Fruit fly (Drosophila melanogaster) whole organism, embryonic: ENCODE data around the gene Plzf.

Experiments
- ATbp ChIP-seq: fragments of 200-800 bp; sonication (Bioruptor generic); optimal IDR thresholded peaks from 2 replicates; lab custom pipeline; 2017; ENCODE audit warnings: missing biosample characterization, mild to moderate bottlenecking, missing genetic modification characterization, missing genetic modification reagents
- Blimp-1 ChIP-seq: fragments of 200-800 bp; sonication (Bioruptor generic); optimal IDR thresholded peaks from 3 replicates; lab custom pipeline; 2018; ENCODE audit warnings: missing biosample characterization, missing genetic modification characterization, mild to moderate bottlenecking, moderate library complexity, missing genetic modification reagents
- CG10543 ChIP-seq: fragments of 200-800 bp; sonication (Bioruptor generic); optimal IDR thresholded peaks from 3 replicates; lab custom pipeline; 2017; ENCODE audit warnings: missing biosample characterization, mild to moderate bottlenecking, missing genetic modification characterization, moderate library complexity
- CG13123 ChIP-seq: fragments of 200-800 bp; sonication (Bioruptor generic); optimal IDR thresholded peaks from 2 replicates; lab custom pipeline; 2016; ENCODE audit warnings: missing biosample characterization, missing genetic modification characterization
- CG14441 ChIP-seq: fragments of 200-800 bp; sonication (Bioruptor generic); IDR thresholded peaks from 2 replicates; pipeline ENCODE4 v1.3.6; 2022; ENCODE audit warnings: missing biosample characterization, missing genetic modification characterization
- CG14710 ChIP-seq: fragments of 200-800 bp; sonication (Bioruptor generic); optimal IDR thresholded peaks from 3 replicates; lab custom pipeline; 2019; ENCODE audit warnings: missing biosample characterization, mild to moderate bottlenecking, missing genetic modification characterization, moderate library complexity
- CG1832 ChIP-seq: fragments of 200-800 bp; sonication (Bioruptor generic); optimal IDR thresholded peaks from 2 replicates; lab custom pipeline; 2017; ENCODE audit warnings: missing biosample characterization, mild to moderate bottlenecking, missing genetic modification characterization, inconsistent platforms
- CG2199 ChIP-seq: fragments of 200-800 bp; sonication (Bioruptor generic); IDR thresholded peaks from 3 replicates; pipeline ENCODE4 v1.3.6; 2022; ENCODE audit warnings: missing biosample characterization, missing genetic modification characterization
- CG31365 ChIP-seq: fragments of 200-800 bp; sonication (Bioruptor generic); optimal IDR thresholded peaks from 2 replicates; lab custom pipeline; 2018; ENCODE audit warnings: missing biosample characterization, mild to moderate bottlenecking, missing genetic modification characterization
- CG3281 ChIP-seq: fragments of 200-800 bp; sonication (Bioruptor generic); optimal IDR thresholded peaks from 3 replicates; lab custom pipeline; 2017; ENCODE audit warnings: missing biosample characterization, mild to moderate bottlenecking, missing genetic modification characterization
- CG3838 ChIP-seq: fragments of 200-800 bp; sonication (Bioruptor generic); optimal IDR thresholded peaks from 3 replicates; lab custom pipeline; 2016; ENCODE audit warnings: missing biosample characterization, missing genetic modification characterization
- CG4707 ChIP-seq: fragments of 200-800 bp; sonication (Bioruptor generic); optimal IDR thresholded peaks from 2 replicates; lab custom pipeline; 2018; ENCODE audit warnings: missing biosample characterization, mild to moderate bottlenecking, missing genetic modification characterization, moderate library complexity
- CG6175 ChIP-seq: fragments of 200-800 bp; sonication (Bioruptor generic); IDR thresholded peaks from 3 replicates; pipeline ENCODE4 v1.3.6; 2022; ENCODE audit warnings: missing biosample characterization, missing genetic modification characterization
- CG6254 ChIP-seq: fragments of 200-800 bp; sonication (Bioruptor generic); optimal IDR thresholded peaks from 3 replicates; lab custom pipeline; 2017; ENCODE audit warnings: mild to moderate bottlenecking, missing biosample characterization, missing genetic modification reagents, missing genetic modification characterization
- CG6813 ChIP-seq: fragments of 200-800 bp; sonication (Bioruptor generic); optimal IDR thresholded peaks from 2 replicates; lab custom pipeline; 2017; ENCODE audit warnings: missing biosample characterization, missing genetic modification characterization, mild to moderate bottlenecking, moderate library complexity, missing genetic modification reagents
- CG7928 ChIP-seq: fragments of 200-800 bp; sonication (Bioruptor generic); optimal IDR thresholded peaks from 2 replicates; lab custom pipeline; 2017; ENCODE audit warnings: missing biosample characterization, mild to moderate bottlenecking, missing genetic modification characterization
- CG8388 ChIP-seq: fragments of 200-800 bp; sonication (Bioruptor generic); optimal IDR thresholded peaks from 2 replicates; lab custom pipeline; 2019; ENCODE audit warnings: missing biosample characterization, mild to moderate bottlenecking, missing genetic modification characterization, moderate library complexity
- CG9727 ChIP-seq: fragments of 200-800 bp; sonication (Bioruptor generic); optimal IDR thresholded peaks from 3 replicates; lab custom pipeline; 2017; ENCODE audit warnings: missing biosample characterization, mild to moderate bottlenecking, missing genetic modification characterization
- CG9876 ChIP-seq: fragments of 200-800 bp; sonication (Bioruptor generic); optimal IDR thresholded peaks from 2 replicates; lab custom pipeline; 2016; ENCODE audit warnings: missing biosample characterization, missing genetic modification characterization
- CTCF ChIP-seq: fragments of 200-800 bp; sonication (Bioruptor generic); optimal IDR thresholded peaks from 2 replicates; lab custom pipeline; 2017; ENCODE audit warnings: missing biosample characterization, mild to moderate bottlenecking, missing genetic modification characterization, moderate library complexity
- Dek ChIP-seq: fragments of 200-800 bp; sonication (Bioruptor generic); optimal IDR thresholded peaks from 3 replicates; lab custom pipeline; 2019; ENCODE audit warnings: missing biosample characterization, mild to moderate bottlenecking, missing genetic modification characterization, moderate library complexity
- Dip2 ChIP-seq: fragments of 200-800 bp; sonication (Bioruptor generic); IDR thresholded peaks from 2 replicates; pipeline ENCODE4 v1.3.6; 2022; ENCODE audit warnings: missing biosample characterization, missing genetic modification characterization
- Doc3 ChIP-seq: fragments of 200-800 bp; sonication (Bioruptor generic); IDR thresholded peaks from 3 replicates; pipeline ENCODE4 v1.3.6; 2022; ENCODE audit warnings: missing biosample characterization, missing genetic modification characterization; ENCODE audit not compliant: partially characterized antibody
- H15 ChIP-seq: fragments of 200-800 bp; sonication (Bioruptor generic); IDR thresholded peaks from 3 replicates; pipeline ENCODE4 v1.3.6; 2022; ENCODE audit warnings: missing biosample characterization, missing genetic modification characterization
- HLHmδ ChIP-seq: fragments of 200-800 bp; sonication (Bioruptor generic); optimal IDR thresholded peaks from 2 replicates; lab custom pipeline; 2018; ENCODE audit warnings: missing biosample characterization, mild to moderate bottlenecking, missing genetic modification characterization, moderate library complexity
- Hmr ChIP-seq: fragments of 200-800 bp; sonication (Bioruptor generic); optimal IDR thresholded peaks from 3 replicates; lab custom pipeline; 2017; ENCODE audit warnings: mild to moderate bottlenecking, missing biosample characterization, missing genetic modification reagents, missing genetic modification characterization
- Lhr ChIP-seq: fragments of 200-800 bp; sonication (Bioruptor generic); optimal IDR thresholded peaks from 3 replicates; lab custom pipeline; 2017; ENCODE audit warnings: mild to moderate bottlenecking, missing biosample characterization, missing genetic modification reagents, missing genetic modification characterization
- Max ChIP-seq: fragments of 200-800 bp; sonication (Bioruptor generic); optimal IDR thresholded peaks from 2 replicates; lab custom pipeline; 2016; ENCODE audit warnings: missing biosample characterization, mild to moderate bottlenecking, missing genetic modification characterization
- Meics ChIP-seq: fragments of 200-800 bp; sonication (Bioruptor generic); optimal IDR thresholded peaks from 2 replicates; lab custom pipeline; 2017; ENCODE audit warnings: missing biosample characterization, mild to moderate bottlenecking, missing genetic modification characterization
- Poxn ChIP-seq: fragments of 200-800 bp; sonication (Bioruptor generic); IDR thresholded peaks from 2 replicates; pipeline ENCODE4 v1.3.6; 2022; ENCODE audit warnings: missing biosample characterization, missing genetic modification characterization
- Ptx1 ChIP-seq: fragments of 200-800 bp; sonication (Bioruptor generic); IDR thresholded peaks from 2 replicates; pipeline ENCODE4 v1.3.6; 2022; ENCODE audit warnings: missing biosample characterization, missing genetic modification characterization
- Ravus ChIP-seq: fragments of 200-800 bp; sonication (Bioruptor generic); IDR thresholded peaks from 2 replicates; pipeline ENCODE4 v1.3.6; 2022; ENCODE audit warnings: missing biosample characterization, missing genetic modification characterization
- Rfx ChIP-seq: fragments of 200-800 bp; sonication (Bioruptor generic); IDR thresholded peaks from 2 replicates; pipeline ENCODE4 v1.3.6; 2022; ENCODE audit warnings: missing biosample characterization, missing genetic modification characterization
- Rx ChIP-seq: fragments of 200-800 bp; sonication (Bioruptor generic); IDR thresholded peaks from 2 replicates; pipeline ENCODE4 v1.3.6; 2022; ENCODE audit warnings: missing biosample characterization, missing genetic modification characterization
- Vsx1 ChIP-seq: fragments of 200-800 bp; sonication (Bioruptor generic); optimal IDR thresholded peaks from 2 replicates; lab custom pipeline; 2017; ENCODE audit warnings: missing biosample characterization, mild to moderate bottlenecking, missing genetic modification characterization, missing genetic modification reagents
- btn ChIP-seq: fragments of 200-800 bp; sonication (Bioruptor generic); optimal IDR thresholded peaks from 2 replicates; lab custom pipeline; 2016; ENCODE audit warnings: missing biosample characterization, missing genetic modification characterization
- caup ChIP-seq: fragments of 200-800 bp; sonication (Bioruptor generic); optimal IDR thresholded peaks from 3 replicates; lab custom pipeline; 2017; ENCODE audit warnings: missing biosample characterization, mild to moderate bottlenecking, missing genetic modification characterization, moderate library complexity; ENCODE audit not compliant: severe bottlenecking
- croc ChIP-seq: fragments of 200-800 bp; sonication (Bioruptor generic); conservative IDR thresholded peaks from 3 replicates; pipeline ENCODE4 v1.3.6; 2022; ENCODE audit warnings: missing biosample characterization, missing genetic modification characterization
- ewg ChIP-seq: fragments of 200-800 bp; sonication (Bioruptor generic); optimal IDR thresholded peaks from 3 replicates; lab custom pipeline; 2017; ENCODE audit warnings: mild to moderate bottlenecking, missing biosample characterization, missing genetic modification reagents, missing genetic modification characterization
- fd96Cb ChIP-seq: fragments of 200-800 bp; sonication (Bioruptor generic); optimal IDR thresholded peaks from 2 replicates; lab custom pipeline; 2018; ENCODE audit warnings: missing biosample characterization, mild to moderate bottlenecking, missing genetic modification characterization, moderate library complexity
- ftz-f1 ChIP-seq: fragments of 200-800 bp; sonication (Bioruptor generic); optimal IDR thresholded peaks from 2 replicates; lab custom pipeline; 2016; ENCODE audit warnings: missing biosample characterization, missing genetic modification characterization
- gcm2 ChIP-seq: fragments of 200-800 bp; sonication (Bioruptor generic); optimal IDR thresholded peaks from 2 replicates; lab custom pipeline; 2016; ENCODE audit warnings: missing biosample characterization, missing genetic modification characterization
- ind ChIP-seq: fragments of 200-800 bp; sonication (Bioruptor generic); optimal IDR thresholded peaks from 3 replicates; lab custom pipeline; 2016; ENCODE audit warnings: missing biosample characterization, missing genetic modification characterization
- ken ChIP-seq: fragments of 200-800 bp; sonication (Bioruptor generic); IDR thresholded peaks from 3 replicates; pipeline ENCODE4 v1.3.6; 2022; ENCODE audit warnings: missing biosample characterization, missing genetic modification characterization
- lilli ChIP-seq: fragments of 200-800 bp; sonication (Bioruptor generic); optimal IDR thresholded peaks from 3 replicates; lab custom pipeline; 2016; ENCODE audit warnings: missing biosample characterization, missing genetic modification characterization
- lov ChIP-seq, 2 experiments: fragments of 200-800 bp in 1 of 2; fragments of >200 bp in 1 of 2; sonication (Bioruptor generic) in 1 of 2; IDR thresholded peaks in 1 of 2; optimal IDR thresholded peaks in 1 of 2; 2 replicates in 1 of 2; 3 replicates in 1 of 2; pipeline versions ENCODE4 v1.3.6 to Lab custom; 2017 to 2022; ENCODE audit warnings: missing biosample characterization in 1 of 2, missing genetic modification characterization in 1 of 2
- peb ChIP-seq: fragments of 200-800 bp; sonication (Bioruptor generic); IDR thresholded peaks from 2 replicates; pipeline ENCODE4 v1.3.6; 2022; ENCODE audit warnings: missing biosample characterization, missing genetic modification characterization
- pros ChIP-seq: fragments of 200-800 bp; sonication (Bioruptor generic); optimal IDR thresholded peaks from 3 replicates; lab custom pipeline; 2019; ENCODE audit warnings: missing biosample characterization, mild to moderate bottlenecking, missing genetic modification characterization, moderate library complexity
- pum ChIP-seq: fragments of 200-800 bp; sonication (Bioruptor generic); optimal IDR thresholded peaks from 2 replicates; lab custom pipeline; 2016; ENCODE audit warnings: missing biosample characterization, missing genetic modification characterization
- ranshi ChIP-seq: fragments of 200-800 bp; sonication (Bioruptor generic); IDR thresholded peaks from 2 replicates; pipeline ENCODE4 v1.3.6; 2022; ENCODE audit warnings: missing biosample characterization, missing genetic modification characterization
- tna ChIP-seq: fragments of 200-800 bp; sonication (Bioruptor generic); IDR thresholded peaks from 2 replicates; pipeline ENCODE4 v1.3.6; 2022; ENCODE audit warnings: missing biosample characterization, missing genetic modification characterization; ENCODE audit not compliant: partially characterized antibody
- yki ChIP-seq: fragments of >200 bp; optimal IDR thresholded peaks from 3 replicates; lab custom pipeline; 2018

The Plzf gene

DNA sequence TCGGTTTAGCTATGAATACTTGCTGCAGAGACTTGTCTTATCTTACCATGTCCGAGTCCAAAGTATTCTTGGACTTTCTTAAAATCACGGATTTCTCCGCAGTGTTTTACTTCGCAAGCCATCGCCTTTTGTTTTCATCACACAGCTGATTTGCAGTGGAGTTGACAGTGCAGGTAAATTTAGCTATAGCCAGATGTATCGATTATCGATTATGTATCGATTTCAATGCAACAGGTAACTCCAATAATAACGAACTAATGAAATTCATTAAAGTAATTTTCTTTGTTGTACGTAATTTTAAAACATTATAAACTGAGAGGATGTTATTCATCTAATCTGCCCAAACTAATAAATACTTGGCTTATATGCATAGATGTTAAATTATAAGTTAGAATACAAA lies 14.3 kb upstream of the Plzf start, which contains the start of gene Rab3-GAP (continued):
- no peak for TF ChIP-seq Lhr (GFP tag; lab: Kevin White, UChicago)
- TF ChIP-seq Ptx1 (GFP tag; lab: Robert Waterston, UW), result no peak
- no peak for TF ChIP-seq ATbp (GFP tag; lab: Kevin White, UChicago)
- TF ChIP-seq yki (lab: Kevin White, UChicago), result no peak
- peak; percentile 15 for TF ChIP-seq CG8388
- TF ChIP-seq H15 (GFP tag; lab: Robert Waterston, UW), result no peak
- no peak for TF ChIP-seq CG6175 (GFP tag; lab: Robert Waterston, UW)
- no peak for TF ChIP-seq caup (GFP tag; lab: Kevin White, UChicago)
- no peak for TF ChIP-seq CG4707 (GFP tag; lab: Kevin White, UChicago)
- TF ChIP-seq CG10543, result no peak
- no peak for TF ChIP-seq CG1832
- TF ChIP-seq Meics (GFP tag; lab: Kevin White, UChicago), result no peak
- no peak for TF ChIP-seq lov (optimal IDR thresholded peaks at IDR 0.05; lab: Kevin White, UChicago)
- no peak for TF ChIP-seq lov (GFP tag; IDR thresholded peaks at IDR 0.05; lab: Robert Waterston, UW)
- TF ChIP-seq CG6254 (GFP tag; lab: Kevin White, UChicago), result no peak
- TF ChIP-seq ken, result no peak
- no peak for TF ChIP-seq ftz-f1 (GFP tag; lab: Kevin White, UChicago)
- no peak for TF ChIP-seq CG2199
- TF ChIP-seq CG9727 (GFP tag; lab: Kevin White, UChicago), result no peak
- TF ChIP-seq Hmr, result no peak
- TF ChIP-seq CG9876 (GFP tag; lab: Kevin White, UChicago), result no peak
- TF ChIP-seq CTCF (GFP tag; lab: Kevin White, UChicago), result no peak
- TF ChIP-seq ewg (GFP tag; lab: Kevin White, UChicago), result no peak
- TF ChIP-seq Rfx (GFP tag; lab: Robert Waterston, UW), result peak; percentile 61
- TF ChIP-seq Vsx1 (GFP tag; lab: Kevin White, UChicago), result no peak
- no peak for TF ChIP-seq Blimp-1 (GFP tag; lab: Kevin White, UChicago)
- TF ChIP-seq CG14710, result peak; percentile 51
- no peak for TF ChIP-seq fd96Cb (tag; lab: Kevin White, UChicago)
- no peak for TF ChIP-seq CG6813 (GFP tag; lab: Kevin White, UChicago)
- no peak for TF ChIP-seq CG13123 (GFP tag; lab: Kevin White, UChicago)
- no peak for TF ChIP-seq peb
- TF ChIP-seq Rx (GFP tag; lab: Robert Waterston, UW), result no peak
- peak; percentile 37 for TF ChIP-seq lilli (GFP tag; lab: Kevin White, UChicago)
- TF ChIP-seq Doc3 (GFP tag; lab: Robert Waterston, UW), result peak; percentile 48
- TF ChIP-seq CG3838 (GFP tag; lab: Kevin White, UChicago), result no peak
- no peak for TF ChIP-seq gcm2 (GFP tag; lab: Kevin White, UChicago)
- TF ChIP-seq CG14441 (GFP tag; lab: Robert Waterston, UW), result no peak
- TF ChIP-seq Dek (tag; lab: Kevin White, UChicago), result no peak
- TF ChIP-seq Ravus (GFP tag; lab: Robert Waterston, UW), result no peak
- no peak for TF ChIP-seq pros (GFP tag; lab: Kevin White, UChicago)
- TF ChIP-seq ranshi (GFP tag; lab: Robert Waterston, UW), result no peak
- peak; percentile 11 for TF ChIP-seq ind
- no peak for TF ChIP-seq Max (GFP tag; lab: Kevin White, UChicago)
- no peak for TF ChIP-seq Poxn (GFP tag; lab: Robert Waterston, UW)
- TF ChIP-seq HLHmδ (GFP tag; lab: Kevin White, UChicago), result no peak
- no peak for TF ChIP-seq btn (GFP tag; lab: Kevin White, UChicago)
- TF ChIP-seq croc (GFP tag; lab: Robert Waterston, UW), result no peak
- no peak for TF ChIP-seq pum
- TF ChIP-seq tna, result peak; percentile 55
- no peak for TF ChIP-seq CG3281 (GFP tag; lab: Kevin White, UChicago)
- TF ChIP-seq CG31365, result no peak
- TF ChIP-seq Dip2, result no peak
- no peak for TF ChIP-seq CG7928
